Worm (Caenorhabditis elegans): ENCODE data around the gene F32D8.8.

The F32D8.8 gene

ce11 chrV:10894601-10895000 is 8.0 kb downstream of the F32D8.8 start, which contains the start of the genes F32D8.14 and F32D8.5 (continued):
- TF ChIP-seq unc-30 (tag; optimal IDR thresholded peaks at IDR 0.05) (no peak), isw-1 (GFP tag; IDR thresholded peaks at IDR 0.05) (peak; percentile 61), jun-1 (tag; optimal IDR thresholded peaks at IDR 0.05) (peak; percentile 56), lin-15B (tag; optimal IDR thresholded peaks at IDR 0.05) (peak; percentile 84), zag-1 (tag; optimal IDR thresholded peaks at IDR 0.05) (no peak), grh-1 (GFP tag; IDR thresholded peaks at IDR 0.05) (peak; percentile 16; the same call in 1 of the 2 replicates), vab-15 (tag; optimal IDR thresholded peaks at IDR 0.05) (peak; percentile 61), aha-1 (tag; optimal IDR thresholded peaks at IDR 0.05) (no peak), dsc-1 (tag; optimal IDR thresholded peaks at IDR 0.05) (peak; percentile 90), snpc-4 (tag; optimal IDR thresholded peaks at IDR 0.05) (peak; percentile 51), tlp-1 (tag; optimal IDR thresholded peaks at IDR 0.05) (no peak), nhr-71 (tag; optimal IDR thresholded peaks at IDR 0.05) (peak; percentile 94), fkh-8 (tag; optimal IDR thresholded peaks at IDR 0.05) (peak; percentile 84), nhr-28 (tag; optimal IDR thresholded peaks at IDR 0.05) (no peak), ama-1 (optimal IDR thresholded peaks at IDR 0.05) (no peak), xbp-1 (tag; optimal IDR thresholded peaks at IDR 0.05) (peak; percentile 88), zip-4 (GFP tag; optimal IDR thresholded peaks at IDR 0.05) (peak; percentile 9), snu-23 (GFP tag; optimal IDR thresholded peaks at IDR 0.05) (peak; percentile 93), ceh-8 (GFP tag; optimal IDR thresholded peaks at IDR 0.05) (peak; percentile 51), lsy-2 (tag; optimal IDR thresholded peaks at IDR 0.05) (peak; percentile 87 to 89), irx-1 (tag; optimal IDR thresholded peaks at IDR 0.05) (peak; percentile 90), blmp-1 (tag; optimal IDR thresholded peaks at IDR 0.05) (peak; percentile 68), elt-3 (tag; optimal IDR thresholded peaks at IDR 0.05) (peak in 1 of 6 experiments; percentile 77), fos-1 (tag; optimal IDR thresholded peaks at IDR 0.05) (peak; percentile 42), Y116A8C.19 (tag; optimal IDR thresholded peaks at IDR 0.05; ENCODE audit: borderline replicate concordance) (peak; percentile 60), unc-130 (tag; optimal IDR thresholded peaks at IDR 0.05) (peak; percentile 93), mdl-1 (tag; optimal IDR thresholded peaks at IDR 0.05) (peak in 1 of 2 experiments; percentile 72), hpl-2 (GFP tag; optimal IDR thresholded peaks at IDR 0.05) (no peak), aly-2 (tag; optimal IDR thresholded peaks at IDR 0.05) (peak; percentile 4), skn-1 (tag; optimal IDR thresholded peaks at IDR 0.05) (peak; percentile 79), unc-98 (GFP tag; IDR thresholded peaks at IDR 0.05) (peak; percentile 33; the same call in 1 of the 2 replicates), pax-3 (tag; optimal IDR thresholded peaks at IDR 0.05) (peak; percentile 79), unc-86 (tag; optimal IDR thresholded peaks at IDR 0.05) (peak; percentile 84), C16A3.4 (tag; optimal IDR thresholded peaks at IDR 0.05) (peak; percentile 88), ces-1 (GFP tag; optimal IDR thresholded peaks at IDR 0.05) (no peak), fkh-4 (tag; optimal IDR thresholded peaks at IDR 0.05; ENCODE audit: borderline replicate concordance) (peak; percentile 80), lin-14 (GFP tag; optimal IDR thresholded peaks at IDR 0.05) (peak; percentile 93), pag-3 (tag; optimal IDR thresholded peaks at IDR 0.05; ENCODE audit: borderline replicate concordance, insufficient read depth) (no peak), lin-39 (tag; optimal IDR thresholded peaks at IDR 0.05) (no peak), nhr-20 (tag; optimal IDR thresholded peaks at IDR 0.05) (peak; percentile 91), C04F5.9 (tag; optimal IDR thresholded peaks at IDR 0.05) (peak; percentile 65), nhr-84 (tag; optimal IDR thresholded peaks at IDR 0.05) (no peak), ztf-4 (tag; optimal IDR thresholded peaks at IDR 0.05) (peak; percentile 82), nhr-11 (tag; optimal IDR thresholded peaks at IDR 0.05) (no peak), rnt-1 (tag; optimal IDR thresholded peaks at IDR 0.05) (peak; percentile 98), nhr-19 (GFP tag; conservative IDR thresholded peaks at IDR 0.05) (peak; percentile 86), alr-1 (tag; optimal IDR thresholded peaks at IDR 0.05; ENCODE audit: borderline replicate concordance) (no peak)
